Worm (Caenorhabditis elegans): ENCODE results near the gene set-14.

ce11 chrII:10793393-10793792, 2.7 kb downstream of the set-14 start, which contains the start of gene vps-11:
- no peak for TF ChIP-seq fos-1 (tag; optimal IDR thresholded peaks at IDR 0.05)
- TF ChIP-seq nhr-77 (tag; optimal IDR thresholded peaks at IDR 0.05) = no peak
- no peak for TF ChIP-seq ceh-82 (tag; optimal IDR thresholded peaks at IDR 0.05)
- TF ChIP-seq R02D3.7 (tag; optimal IDR thresholded peaks at IDR 0.05) = no peak
- no peak for TF ChIP-seq ama-1 (optimal IDR thresholded peaks at IDR 0.05)

Data from whole organism, L3 larva.